Worm (Caenorhabditis elegans): ENCODE results near the gene F13H10.6.
"Not testable (repeated sequence)": the region's sequence is repeated elsewhere in the genome, so short reads cannot be mapped to it uniquely, and the experiment has no call there.

ce11 chrIV:10987342-10987945, 21.7 kb upstream of the F13H10.6 start, which contains the start of gene Y43E12A.3:
- not testable (repeated sequence) for TF ChIP-seq ama-1 (optimal IDR thresholded peaks at IDR 0.05); tra-4 (tag; optimal IDR thresholded peaks at IDR 0.05); tbx-11 (GFP tag; IDR thresholded peaks at IDR 0.05)
